Worm (Caenorhabditis elegans) whole organism, L1 larva: ENCODE results near the gene C39D10.2.

Experiments used
- C16A3.4 ChIP-seq: fragments of 150-350 bp; optimal IDR thresholded peaks from 2 replicates; lab custom pipeline; 2014; ENCODE audit warnings: missing biosample characterization, missing genetic modification characterization
- Y116A8C.19 ChIP-seq: sonication (generic microtip); optimal IDR thresholded peaks from 2 replicates; lab custom pipeline; 2016; ENCODE audit warnings: missing compliant biosample characterization, missing genetic modification characterization, borderline replicate concordance
- alr-1 ChIP-seq: fragments of 200-800 bp; sonication (Bioruptor generic); optimal IDR thresholded peaks from 2 replicates; lab custom pipeline; 2018; ENCODE audit warnings: borderline replicate concordance, mild to moderate bottlenecking, missing genetic modification characterization, missing compliant biosample characterization
- aly-2 ChIP-seq: fragments of 150-350 bp; optimal IDR thresholded peaks from 2 replicates; lab custom pipeline; 2014; ENCODE audit warnings: missing biosample characterization, missing genetic modification characterization
- blmp-1 ChIP-seq: fragments of 150-350 bp; optimal IDR thresholded peaks from 2 replicates; lab custom pipeline; 2014; ENCODE audit warnings: missing biosample characterization, missing genetic modification characterization
- ceh-90 ChIP-seq: sonication (generic microtip); optimal IDR thresholded peaks from 2 replicates; lab custom pipeline; 2016; ENCODE audit warnings: missing genetic modification characterization, missing compliant biosample characterization
- ces-1 ChIP-seq: fragments of 150-350 bp; optimal IDR thresholded peaks from 2 replicates; lab custom pipeline; 2014; ENCODE audit warnings: missing biosample characterization, missing genetic modification reagents, missing genetic modification characterization
- dsc-1 ChIP-seq: sonication (generic microtip); optimal IDR thresholded peaks from 2 replicates; lab custom pipeline; 2016; ENCODE audit warnings: mild to moderate bottlenecking, missing genetic modification characterization, missing compliant biosample characterization
- efl-1 ChIP-seq, 4 experiments: fragments of 150-350 bp; optimal IDR thresholded peaks in 3 of 4; peaks in 1 of 4; 1 replicate in 1 of 4; 2 replicates in 3 of 4; lab custom pipeline; 2014; ENCODE audit warnings: missing biosample characterization in 2 of 4, missing genetic modification characterization in 2 of 4, missing genetic modification reagents in 2 of 4
- egl-13 ChIP-seq: sonication (generic microtip); optimal IDR thresholded peaks from 2 replicates; lab custom pipeline; 2016; ENCODE audit warnings: missing genotype, missing genetic modification reagents, missing genetic modification characterization, missing compliant biosample characterization
- egl-27 ChIP-seq, 2 experiments: fragments of 150-350 bp in 1 of 2; sonication (generic microtip); optimal IDR thresholded peaks; 3 replicates each; lab custom pipeline; 2017 to 2018; ENCODE audit warnings: missing biosample characterization in 2 of 2, missing genetic modification characterization in 2 of 2, missing genetic modification reagents in 2 of 2
- fkh-10 ChIP-seq: sonication (generic microtip); optimal IDR thresholded peaks from 2 replicates; lab custom pipeline; 2017; ENCODE audit warnings: missing biosample characterization, missing genetic modification reagents, missing genetic modification characterization
- fkh-4 ChIP-seq: sonication (generic microtip); optimal IDR thresholded peaks from 2 replicates; lab custom pipeline; 2016; ENCODE audit warnings: missing compliant biosample characterization, missing genetic modification characterization, borderline replicate concordance
- fkh-8 ChIP-seq: sonication (generic microtip); optimal IDR thresholded peaks from 2 replicates; lab custom pipeline; 2016; ENCODE audit warnings: mild to moderate bottlenecking, missing genetic modification characterization, missing compliant biosample characterization
- hpl-2 ChIP-seq: fragments of 150-350 bp; optimal IDR thresholded peaks from 2 replicates; lab custom pipeline; 2014; ENCODE audit warnings: missing biosample characterization, missing genetic modification reagents, missing genetic modification characterization
- jun-1 ChIP-seq: fragments of 150-350 bp; optimal IDR thresholded peaks from 2 replicates; lab custom pipeline; 2014; ENCODE audit warnings: missing biosample characterization, missing genetic modification reagents, missing genetic modification characterization
- lin-35 ChIP-seq, 2 experiments: fragments of 150-350 bp; optimal IDR thresholded peaks; 2 replicates each; lab custom pipeline; 2014; ENCODE audit warnings: missing biosample characterization in 2 of 2, missing genetic modification characterization in 2 of 2, missing genetic modification reagents in 2 of 2
- lir-3 ChIP-seq: sonication (generic microtip); optimal IDR thresholded peaks from 2 replicates; lab custom pipeline; 2016; ENCODE audit warnings: mild to moderate bottlenecking, missing genetic modification characterization, moderate library complexity, missing compliant biosample characterization; ENCODE audit not compliant: poor library complexity
- lsy-2 ChIP-seq, 2 experiments: fragments of 150-350 bp; optimal IDR thresholded peaks; 2 replicates each; lab custom pipeline; 2014; ENCODE audit warnings: missing biosample characterization in 2 of 2, missing genetic modification characterization in 2 of 2
- mab-9 ChIP-seq: fragments of 200-800 bp; sonication (Bioruptor generic); IDR thresholded peaks from 2 replicates; pipeline ENCODE4 v1.3.6; 2022; ENCODE audit warnings: missing genetic modification reagents, missing genetic modification characterization, missing compliant biosample characterization
- mdl-1 ChIP-seq, 2 experiments: fragments of 150-350 bp; optimal IDR thresholded peaks; 2 replicates each; lab custom pipeline; 2014 to 2017; ENCODE audit warnings: missing biosample characterization in 2 of 2, missing genetic modification characterization in 2 of 2, inconsistent platforms in 1 of 2
- mef-2 ChIP-seq: fragments of 150-350 bp; optimal IDR thresholded peaks from 2 replicates; lab custom pipeline; 2014; ENCODE audit warnings: missing biosample characterization, missing genetic modification characterization
- mep-1 ChIP-seq: fragments of 150-350 bp; optimal IDR thresholded peaks from 2 replicates; lab custom pipeline; 2014; ENCODE audit warnings: missing biosample characterization, missing genetic modification characterization
- nhr-19 ChIP-seq: fragments of 200-800 bp; sonication (Bioruptor generic); conservative IDR thresholded peaks from 2 replicates; pipeline ENCODE4 v1.3.6; 2022; ENCODE audit warnings: missing genetic modification characterization, missing compliant biosample characterization
- nhr-76 ChIP-seq: sonication (generic microtip); optimal IDR thresholded peaks from 2 replicates; lab custom pipeline; 2017; ENCODE audit warnings: missing biosample characterization, missing genetic modification characterization
- nhr-77 ChIP-seq: fragments of 150-350 bp; optimal IDR thresholded peaks from 2 replicates; lab custom pipeline; 2014; ENCODE audit warnings: missing biosample characterization, missing genetic modification characterization
- nhr-84 ChIP-seq: sonication (generic microtip); optimal IDR thresholded peaks from 2 replicates; lab custom pipeline; 2017; ENCODE audit warnings: missing biosample characterization, missing genetic modification characterization
- nhr-85 ChIP-seq: sonication (generic microtip); peaks from one replicate; lab custom pipeline; 2016; ENCODE audit warnings: missing genetic modification characterization, inconsistent platforms, missing compliant biosample characterization
- nhr-90 ChIP-seq: sonication (generic microtip); optimal IDR thresholded peaks from 2 replicates; lab custom pipeline; 2016; ENCODE audit warnings: mild to moderate bottlenecking, missing genetic modification characterization, missing compliant biosample characterization; ENCODE audit not compliant: poor library complexity
- rnt-1 ChIP-seq: sonication (generic microtip); optimal IDR thresholded peaks from 2 replicates; lab custom pipeline; 2016; ENCODE audit warnings: mild to moderate bottlenecking, missing genetic modification characterization, moderate library complexity, missing compliant biosample characterization
- snpc-4 ChIP-seq: fragments of 150-350 bp; optimal IDR thresholded peaks from 2 replicates; lab custom pipeline; 2014; ENCODE audit warnings: missing biosample characterization, missing genetic modification characterization
- snu-23 ChIP-seq: sonication (generic microtip); optimal IDR thresholded peaks from 2 replicates; lab custom pipeline; 2016; ENCODE audit warnings: missing genetic modification characterization, missing compliant biosample characterization
- sox-4 ChIP-seq: sonication (generic microtip); optimal IDR thresholded peaks from 2 replicates; lab custom pipeline; 2016; ENCODE audit warnings: missing genetic modification characterization, missing compliant biosample characterization
- sptf-1 ChIP-seq: fragments of 150-350 bp; optimal IDR thresholded peaks from 2 replicates; lab custom pipeline; 2014; ENCODE audit warnings: missing biosample characterization, missing genetic modification characterization
- tbx-2 ChIP-seq: sonication (generic microtip); optimal IDR thresholded peaks from 2 replicates; lab custom pipeline; 2016; ENCODE audit warnings: missing genetic modification characterization, missing compliant biosample characterization
- unc-86 ChIP-seq: sonication (generic microtip); optimal IDR thresholded peaks from 2 replicates; lab custom pipeline; 2016; ENCODE audit warnings: missing genetic modification characterization, missing compliant biosample characterization
- unc-98 ChIP-seq: fragments of 200-800 bp; sonication (Bioruptor generic); IDR thresholded peaks from 2 replicates; pipeline ENCODE4 v1.3.6; 2022; ENCODE audit warnings: missing genetic modification characterization, missing compliant biosample characterization
- xbp-1 ChIP-seq: sonication (generic microtip); optimal IDR thresholded peaks from 2 replicates; lab custom pipeline; 2016; ENCODE audit warnings: missing genetic modification characterization, missing compliant biosample characterization

The C39D10.2 gene

ce11 chrX:7902976-7903375, 14.0 kb downstream of the C39D10.2 start, which contains the start of gene C39D10.11:
TSS of gene C39D10.11 (plus strand) at chrX:7903276.
- TF ChIP-seq lin-35 (GFP tag; optimal IDR thresholded peaks at IDR 0.05; lab: Kevin White, UChicago) = no peak
- TF ChIP-seq fkh-4 (tag; lab: Kevin White, UChicago) = no peak
- no peak for TF ChIP-seq snpc-4
- no peak for TF ChIP-seq lsy-2 (tag; optimal IDR thresholded peaks at IDR 0.05; lab: Kevin White, UChicago)
- no peak for TF ChIP-seq xbp-1
- no peak for TF ChIP-seq nhr-77 (tag; lab: Kevin White, UChicago)
- TF ChIP-seq tbx-2 (tag; lab: Kevin White, UChicago) = no peak
- no peak for TF ChIP-seq unc-86 (tag; lab: Kevin White, UChicago)
- TF ChIP-seq efl-1 (optimal IDR thresholded peaks at IDR 0.05; lab: Kevin White, UChicago) = no peak
- TF ChIP-seq efl-1 (GFP tag; optimal IDR thresholded peaks at IDR 0.05 in 1 of 2; lab: Kevin White, UChicago) = no peak
- no peak for TF ChIP-seq alr-1 (tag; lab: Kevin White, UChicago)
- no peak for TF ChIP-seq hpl-2 (GFP tag; lab: Kevin White, UChicago)
- TF ChIP-seq mab-9 (GFP tag; lab: Robert Waterston, UW) = no peak
- TF ChIP-seq mef-2 (tag; lab: Kevin White, UChicago) = no peak
- TF ChIP-seq sptf-1 (tag; lab: Kevin White, UChicago) = no peak
- no peak for TF ChIP-seq mep-1 (tag; lab: Kevin White, UChicago)
- TF ChIP-seq aly-2 (tag; lab: Kevin White, UChicago) = no peak

ce11 chrX:7906430-7907014, 17.5 kb downstream of the C39D10.2 start, which contains the start of gene C39D10.1:
TSS of gene C39D10.1 (plus strand) at chrX:7906964.
- TF ChIP-seq nhr-76 (no peak), nhr-77 (tag; lab: Kevin White, UChicago) (peak; percentile 12), nhr-84 (no peak), nhr-90 (tag; lab: Kevin White, UChicago) (peak; percentile 24), mdl-1 (tag; optimal IDR thresholded peaks at IDR 0.05; lab: Kevin White, UChicago) (no peak), mab-9 (GFP tag; lab: Robert Waterston, UW) (no peak), nhr-19 (0 out of 2 replicates have a peak, but pooled peaks have one; percentile 10), ces-1 (GFP tag; lab: Kevin White, UChicago) (no peak), blmp-1 (tag; lab: Kevin White, UChicago) (no peak), lir-3 (peak; percentile 0), egl-27 (tag; optimal IDR thresholded peaks at IDR 0.05; lab: Kevin White, UChicago) (no peak), egl-13 (no peak), alr-1 (tag; lab: Kevin White, UChicago) (no peak), sptf-1 (tag; lab: Kevin White, UChicago) (no peak), C16A3.4 (peak; percentile 32), snu-23 (GFP tag; lab: Kevin White, UChicago) (peak; percentile 41), Y116A8C.19 (no peak), nhr-85 (tag; lab: Kevin White, UChicago) (no peak), rnt-1 (tag; lab: Kevin White, UChicago) (peak; percentile 44), lin-35 (GFP tag; optimal IDR thresholded peaks at IDR 0.05; lab: Kevin White, UChicago) (peak in 1 of 2 experiments; percentile 6), fkh-10 (GFP tag; lab: Kevin White, UChicago) (no peak)

- TF ChIP-seq nhr-84 (no peak), ceh-90 (tag; lab: Kevin White, UChicago) (no peak), nhr-85 (tag; lab: Kevin White, UChicago) (no peak), snu-23 (GFP tag; lab: Kevin White, UChicago) (no peak), sox-4 (tag; lab: Kevin White, UChicago) (no peak), lsy-2 (tag; optimal IDR thresholded peaks at IDR 0.05; lab: Kevin White, UChicago) (no peak), unc-98 (GFP tag; lab: Robert Waterston, UW) (no peak), fkh-10 (GFP tag; lab: Kevin White, UChicago) (no peak), jun-1 (no peak), fkh-8 (no peak), mef-2 (tag; lab: Kevin White, UChicago) (no peak), dsc-1 (tag; lab: Kevin White, UChicago) (no peak), efl-1 (optimal IDR thresholded peaks at IDR 0.05; lab: Kevin White, UChicago) (no peak), efl-1 (GFP tag; optimal IDR thresholded peaks at IDR 0.05 in 1 of 2; lab: Kevin White, UChicago) (no peak)
These were observed 24.8 kb downstream of the C39D10.2 start, which contains the start of gene C39D10.7 for ce11 chrX:7913830-7914229. TSS of gene C39D10.7 (minus strand) at chrX:7913930.
